Worm (Caenorhabditis elegans): ENCODE data around the gene thn-5.

DNA sequence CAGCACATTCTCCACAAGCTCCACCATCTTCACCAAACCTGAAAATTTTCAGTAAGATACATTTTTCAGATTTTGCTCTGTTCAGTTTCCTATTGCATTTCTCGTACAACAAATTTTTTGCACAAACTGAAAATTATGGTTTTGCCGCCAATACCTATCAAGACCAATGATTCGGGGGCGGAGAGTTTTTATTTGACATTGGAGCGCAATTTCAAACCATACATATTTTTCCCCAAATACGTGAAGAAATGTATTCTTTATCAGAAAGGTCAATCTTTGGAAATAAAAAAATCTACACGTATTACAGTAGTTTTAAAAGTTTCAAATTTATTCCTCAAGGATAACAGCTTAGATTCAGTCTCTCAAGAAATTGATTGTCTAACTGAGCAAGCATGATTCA, 35.8 kb downstream of the thn-5 start, which contains the start of gene F36H12.5:
- no peak for TF ChIP-seq R02D3.7 (tag; optimal IDR thresholded peaks at IDR 0.05)
- no peak for TF ChIP-seq F13H6.1 (tag; optimal IDR thresholded peaks at IDR 0.05)
- no peak for TF ChIP-seq nhr-237 (tag; optimal IDR thresholded peaks at IDR 0.05)

Measured in whole organism, L2 larva.